Fruit fly (Drosophila melanogaster): ENCODE results near the gene Eno.

DNA sequence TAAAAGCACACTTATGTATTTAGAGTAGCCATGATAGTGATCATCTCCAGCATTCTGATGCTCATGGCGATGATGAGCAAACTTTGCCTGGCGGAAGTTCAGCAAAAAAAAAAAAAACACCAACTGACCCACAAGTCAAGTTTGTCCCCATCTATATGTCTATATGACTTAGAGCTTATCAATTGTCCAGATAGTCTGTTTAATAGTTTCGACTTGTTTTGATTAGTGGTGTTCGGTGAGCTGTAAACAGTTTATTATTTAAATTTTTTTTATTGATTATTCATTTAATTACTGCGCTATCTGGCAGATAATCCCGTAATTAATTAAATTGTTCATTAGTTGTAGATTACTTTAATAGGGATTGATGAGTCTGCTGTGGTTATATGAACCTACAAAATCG lies 14.4 kb upstream of the Eno start:
- TF ChIP-seq CG1620 (GFP tag; optimal IDR thresholded peaks at IDR 0.05) (no peak), toe (GFP tag; optimal IDR thresholded peaks at IDR 0.05) (no peak), Clk (GFP tag; optimal IDR thresholded peaks at IDR 0.05) (no peak), CG11617 (GFP tag; optimal IDR thresholded peaks at IDR 0.05) (no peak), ovo (GFP tag; optimal IDR thresholded peaks at IDR 0.05) (no peak), Crg-1 (GFP tag; optimal IDR thresholded peaks at IDR 0.05) (no peak), tj (GFP tag; optimal IDR thresholded peaks at IDR 0.05) (no peak), Hr96 (GFP tag; optimal IDR thresholded peaks at IDR 0.05) (no peak), bab1 (GFP tag; optimal IDR thresholded peaks at IDR 0.05) (no peak), CG33017 (tag; optimal IDR thresholded peaks at IDR 0.05) (no peak), CG5204 (GFP tag; optimal IDR thresholded peaks at IDR 0.05) (no peak), CG7045 (GFP tag; optimal IDR thresholded peaks at IDR 0.05) (no peak), cic (GFP tag; optimal IDR thresholded peaks at IDR 0.05) (no peak), cnc (optimal IDR thresholded peaks at IDR 0.05) (no peak)
